Fruit fly (Drosophila melanogaster): ENCODE results near the gene mIF2.

mIF2 gene

DNA sequence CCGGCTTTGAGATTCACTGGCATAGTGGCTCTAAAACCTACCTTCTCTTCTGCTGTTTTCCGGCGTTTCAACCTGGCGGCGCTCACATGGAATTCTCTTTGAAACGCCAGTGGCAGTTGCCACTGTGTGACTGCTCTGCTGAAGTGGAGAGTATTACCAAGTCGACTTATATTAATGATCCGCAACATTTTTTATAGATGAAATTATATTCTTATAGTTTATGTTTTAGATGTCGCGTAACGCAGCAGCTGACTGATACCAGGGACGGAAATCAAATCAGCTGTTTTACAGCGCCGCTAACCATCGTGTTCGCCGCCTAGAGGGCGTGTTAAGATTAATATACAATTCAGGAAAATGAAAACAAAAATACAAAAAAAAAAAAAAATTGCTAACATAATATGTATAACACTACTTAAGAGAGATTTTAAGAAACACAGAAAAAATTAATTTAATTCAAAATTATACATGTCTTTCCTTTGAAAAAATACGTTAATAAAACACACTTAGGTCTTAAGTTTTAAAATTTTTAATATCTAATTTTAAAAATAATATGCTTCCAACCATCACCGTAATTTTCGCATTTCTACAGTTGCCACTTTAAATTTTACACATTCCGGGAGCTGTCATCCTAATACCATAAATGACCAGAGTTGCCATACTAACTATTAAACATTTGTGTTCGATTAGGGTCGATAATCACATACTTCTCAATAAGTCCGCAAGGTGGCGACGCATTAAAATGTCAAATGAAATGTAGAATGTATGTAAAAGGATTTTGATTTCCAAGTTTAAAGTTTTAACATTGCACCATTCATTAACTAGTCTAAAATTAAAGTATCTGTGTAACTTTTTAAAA, at the start of gene mIF2:
mIF2 (minus strand) TSS at position 280 of the 856 bp plus-strand sequence.
- TF ChIP-seq onecut (GFP tag; IDR thresholded peaks at IDR 0.05) (peak; percentile 61), Bgb (GFP tag; IDR thresholded peaks at IDR 0.05; ENCODE audit: partially characterized antibody) (peak; percentile 68), CG10267 (tag; optimal IDR thresholded peaks at IDR 0.05) (peak; percentile 60), CG2678 (tag; optimal IDR thresholded peaks at IDR 0.05) (peak; percentile 4), shn (GFP tag; optimal IDR thresholded peaks at IDR 0.05) (no peak), Lhr (GFP tag; optimal IDR thresholded peaks at IDR 0.05) (peak; percentile 63), gt (GFP tag; IDR thresholded peaks at IDR 0.05) (no peak), CG18262 (tag; optimal IDR thresholded peaks at IDR 0.05) (peak; percentile 28), Scr (GFP tag; IDR thresholded peaks at IDR 0.05; ENCODE audit: partially characterized antibody) (peak; percentile 34; the same call in 1 of the 2 replicates), CG6854 (GFP tag; optimal IDR thresholded peaks at IDR 0.05) (peak; percentile 40), slbo (GFP tag; IDR thresholded peaks at IDR 0.05) (peak; percentile 33; the same call in 1 of the 2 replicates), Myb (GFP tag; optimal IDR thresholded peaks at IDR 0.05) (peak; percentile 34), HHEX (GFP tag; optimal IDR thresholded peaks at IDR 0.05) (no peak), CG13424 (tag; optimal IDR thresholded peaks at IDR 0.05) (peak; percentile 11), az2 (GFP tag; optimal IDR thresholded peaks at IDR 0.05) (peak; percentile 15), Dip2 (GFP tag; IDR thresholded peaks at IDR 0.05) (no peak), Antp (GFP tag; optimal IDR thresholded peaks at IDR 0.05) (no peak), CG11504 (tag; optimal IDR thresholded peaks at IDR 0.05) (peak; percentile 25), HmgZ (tag; optimal IDR thresholded peaks at IDR 0.05) (peak; percentile 13), trem (tag; optimal IDR thresholded peaks at IDR 0.05) (peak; percentile 62), CG17361 (GFP tag; IDR thresholded peaks at IDR 0.05) (peak; percentile 49; the same call in 2 of the 3 replicates), CG42726 (GFP tag; IDR thresholded peaks at IDR 0.05; ENCODE audit: partially characterized antibody) (peak; percentile 79; the same call in 1 of the 2 replicates), Gug (GFP tag; IDR thresholded peaks at IDR 0.05) (no peak), CG17359 (tag; optimal IDR thresholded peaks at IDR 0.05) (peak; percentile 95), CG4854 (GFP tag; optimal IDR thresholded peaks at IDR 0.05) (no peak), E2f1 (GFP tag; IDR thresholded peaks at IDR 0.05) (0 out of 2 replicates have a peak, but pooled peaks have one; percentile 18), pan (optimal IDR thresholded peaks at IDR 0.05) (no peak), pan (GFP tag; optimal IDR thresholded peaks at IDR 0.05 in 1 of 2, IDR thresholded peaks at IDR 0.05 in 1 of 2) (peak in 1 of 2 experiments; percentile 35), bcd (GFP tag; optimal IDR thresholded peaks at IDR 0.05) (peak; percentile 8), HLH4C (GFP tag; IDR thresholded peaks at IDR 0.05; ENCODE audit: partially characterized antibody) (no peak), mam (GFP tag; optimal IDR thresholded peaks at IDR 0.05) (peak; percentile 39), slp2 (GFP tag; optimal IDR thresholded peaks at IDR 0.05) (no peak), cad (GFP tag; optimal IDR thresholded peaks at IDR 0.05) (peak; percentile 88), CG9727 (GFP tag; optimal IDR thresholded peaks at IDR 0.05) (peak; percentile 3), CG6654 (GFP tag; optimal IDR thresholded peaks at IDR 0.05) (peak; percentile 99), Drgx (GFP tag; IDR thresholded peaks at IDR 0.05) (peak; percentile 52; the same call in 1 of the 2 replicates), row (GFP tag; IDR thresholded peaks at IDR 0.05) (peak; percentile 18; the same call in 1 of the 3 replicates), gcm2 (GFP tag; optimal IDR thresholded peaks at IDR 0.05) (no peak), CG9437 (GFP tag; optimal IDR thresholded peaks at IDR 0.05) (peak; percentile 91), Mad (GFP tag; optimal IDR thresholded peaks at IDR 0.05) (no peak), CG15514 (GFP tag; optimal IDR thresholded peaks at IDR 0.05) (peak; percentile 11), crp (GFP tag; optimal IDR thresholded peaks at IDR 0.05) (peak; percentile 99 to 100), CG14014 (GFP tag; IDR thresholded peaks at IDR 0.05) (no peak), pzg (GFP tag; optimal IDR thresholded peaks at IDR 0.05) (peak; percentile 27), CG12155 (GFP tag; optimal IDR thresholded peaks at IDR 0.05) (peak; percentile 7), Hey (tag; optimal IDR thresholded peaks at IDR 0.05) (no peak), sens (GFP tag) (peak; percentile 1), CG14710 (tag; optimal IDR thresholded peaks at IDR 0.05) (peak; percentile 61)

Data from whole organism, embryonic.